Worm (Caenorhabditis elegans) whole organism, L3 larva: ENCODE measurements around the gene Y53C12A.11.

ENCODE experiments used
- R02D3.7 ChIP-seq: fragments of 150-350 bp; optimal IDR thresholded peaks from 2 replicates; lab custom pipeline; 2014; ENCODE audit warnings: missing biosample characterization, missing genetic modification characterization
- aly-2 ChIP-seq: fragments of 150-350 bp; optimal IDR thresholded peaks from 2 replicates; lab custom pipeline; 2014; ENCODE audit warnings: missing biosample characterization, missing genetic modification characterization
- ama-1 ChIP-seq: fragments of 150-350 bp; optimal IDR thresholded peaks from 2 replicates; lab custom pipeline; 2018
- ceh-28 ChIP-seq: fragments of 150-350 bp; optimal IDR thresholded peaks from 2 replicates; lab custom pipeline; 2014; ENCODE audit warnings: missing biosample characterization, missing genetic modification reagents, missing genetic modification characterization
- ceh-9 ChIP-seq: sonication (generic microtip); optimal IDR thresholded peaks from 2 replicates; lab custom pipeline; 2018; ENCODE audit warnings: missing biosample characterization, missing genetic modification characterization
- daf-12 ChIP-seq: fragments of 150-350 bp; optimal IDR thresholded peaks from 2 replicates; lab custom pipeline; 2014; ENCODE audit warnings: missing biosample characterization, missing genetic modification reagents, missing genetic modification characterization
- egl-27 ChIP-seq: sonication (generic microtip); optimal IDR thresholded peaks from 4 replicates; lab custom pipeline; 2017; ENCODE audit warnings: missing biosample characterization, missing genetic modification reagents, missing genetic modification characterization
- egl-5 ChIP-seq: fragments of 150-350 bp; optimal IDR thresholded peaks from 2 replicates; lab custom pipeline; 2017; ENCODE audit warnings: missing biosample characterization, missing genetic modification reagents, missing genetic modification characterization, inconsistent platforms
- elt-1 ChIP-seq: fragments of 150-350 bp; optimal IDR thresholded peaks from 2 replicates; lab custom pipeline; 2014; ENCODE audit warnings: missing biosample characterization, missing genetic modification characterization
- elt-2 ChIP-seq: sonication (generic microtip); optimal IDR thresholded peaks from 2 replicates; lab custom pipeline; 2016; ENCODE audit warnings: missing genetic modification reagents, mild to moderate bottlenecking, missing genetic modification characterization, missing compliant biosample characterization
- elt-3 ChIP-seq, 3 experiments: fragments of 150-350 bp in 1 of 3; sonication (generic microtip) in 2 of 3; optimal IDR thresholded peaks; 2 replicates in 2 of 3; 4 replicates in 1 of 3; lab custom pipeline; 2014 to 2017; ENCODE audit warnings: missing biosample characterization in 3 of 3, missing genetic modification characterization in 3 of 3
- eor-1 ChIP-seq, 2 experiments: fragments of 150-350 bp; optimal IDR thresholded peaks; 2 replicates each; lab custom pipeline; 2014 to 2018; ENCODE audit warnings: missing biosample characterization in 2 of 2, missing genetic modification characterization in 2 of 2
- fkh-10 ChIP-seq: sonication (generic microtip); optimal IDR thresholded peaks from 2 replicates; lab custom pipeline; 2017; ENCODE audit warnings: missing biosample characterization, missing genetic modification reagents, missing genetic modification characterization
- fkh-2 ChIP-seq: fragments of 150-350 bp; optimal IDR thresholded peaks from 2 replicates; lab custom pipeline; 2014; ENCODE audit warnings: missing biosample characterization, missing genetic modification reagents, missing genetic modification characterization
- fos-1 ChIP-seq: fragments of 150-350 bp; optimal IDR thresholded peaks from 2 replicates; lab custom pipeline; 2014; ENCODE audit warnings: missing biosample characterization, missing genetic modification characterization
- jun-1 ChIP-seq: fragments of 150-350 bp; optimal IDR thresholded peaks from 2 replicates; lab custom pipeline; 2014; ENCODE audit warnings: missing biosample characterization, missing genetic modification reagents, missing genetic modification characterization
- lin-15B ChIP-seq: fragments of 150-350 bp; optimal IDR thresholded peaks from 2 replicates; lab custom pipeline; 2014; ENCODE audit warnings: missing biosample characterization, missing genetic modification characterization
- lin-39 ChIP-seq: fragments of 150-350 bp; optimal IDR thresholded peaks from 2 replicates; lab custom pipeline; 2018; ENCODE audit warnings: missing biosample characterization, missing genetic modification reagents, missing genetic modification characterization
- lsy-12 ChIP-seq: sonication (generic microtip); optimal IDR thresholded peaks from 2 replicates; lab custom pipeline; 2016; ENCODE audit warnings: mild to moderate bottlenecking, missing genetic modification characterization, missing compliant biosample characterization
- mdl-1 ChIP-seq: fragments of 150-350 bp; optimal IDR thresholded peaks from 2 replicates; lab custom pipeline; 2014; ENCODE audit warnings: missing biosample characterization, missing genetic modification characterization
- mml-1 ChIP-seq: fragments of 150-350 bp; sonication (generic microtip); optimal IDR thresholded peaks from 3 replicates; lab custom pipeline; 2014; ENCODE audit warnings: missing biosample characterization, missing genetic modification characterization
- nfya-1 ChIP-seq: sonication (generic microtip); optimal IDR thresholded peaks from 2 replicates; lab custom pipeline; 2017; ENCODE audit warnings: missing genetic modification characterization, mild to moderate bottlenecking, missing compliant biosample characterization, antibody characterized with exemption, moderate library complexity; ENCODE audit not compliant: insufficient read depth
- nhr-11 ChIP-seq: fragments of 150-350 bp; optimal IDR thresholded peaks from 2 replicates; lab custom pipeline; 2014; ENCODE audit warnings: missing biosample characterization, missing genetic modification characterization
- nhr-12 ChIP-seq: fragments of 150-350 bp; optimal IDR thresholded peaks from 2 replicates; lab custom pipeline; 2014; ENCODE audit warnings: missing biosample characterization, missing genetic modification characterization
- nhr-23 ChIP-seq: fragments of 150-350 bp; optimal IDR thresholded peaks from 2 replicates; lab custom pipeline; 2014; ENCODE audit warnings: missing biosample characterization, missing genetic modification reagents, missing genetic modification characterization
- nhr-28 ChIP-seq: fragments of 150-350 bp; optimal IDR thresholded peaks from 2 replicates; lab custom pipeline; 2014; ENCODE audit warnings: missing biosample characterization, missing genetic modification characterization
- nhr-67 ChIP-seq: fragments of 150-350 bp; optimal IDR thresholded peaks from 2 replicates; lab custom pipeline; 2014; ENCODE audit warnings: missing biosample characterization, missing genetic modification characterization
- nhr-76 ChIP-seq: fragments of 150-350 bp; sonication (generic microtip); optimal IDR thresholded peaks from 5 replicates; lab custom pipeline; 2014; ENCODE audit warnings: missing biosample characterization, missing genetic modification characterization
- nhr-77 ChIP-seq: fragments of 150-350 bp; optimal IDR thresholded peaks from 2 replicates; lab custom pipeline; 2014; ENCODE audit warnings: missing biosample characterization, missing genetic modification characterization
- pha-4 ChIP-seq: fragments of 150-350 bp; optimal IDR thresholded peaks from 2 replicates; lab custom pipeline; 2014; ENCODE audit warnings: missing biosample characterization, missing genetic modification reagents, missing genetic modification characterization
- pqm-1 ChIP-seq: fragments of 150-350 bp; optimal IDR thresholded peaks from 2 replicates; lab custom pipeline; 2017; ENCODE audit warnings: missing biosample characterization, missing genetic modification characterization, inconsistent platforms
- sea-2 ChIP-seq: fragments of 150-350 bp; sonication (generic microtip); optimal IDR thresholded peaks from 4 replicates; lab custom pipeline; 2014; ENCODE audit warnings: missing biosample characterization, missing genetic modification reagents, missing genetic modification characterization
- skn-1 ChIP-seq: fragments of 150-350 bp; optimal IDR thresholded peaks from 2 replicates; lab custom pipeline; 2014; ENCODE audit warnings: missing biosample characterization, missing genetic modification characterization
- snpc-4 ChIP-seq: fragments of 150-350 bp; optimal IDR thresholded peaks from 2 replicates; lab custom pipeline; 2014; ENCODE audit warnings: missing biosample characterization, missing genetic modification characterization
- unc-39 ChIP-seq: sonication (generic microtip); optimal IDR thresholded peaks from 4 replicates; lab custom pipeline; 2017; ENCODE audit warnings: missing biosample characterization, missing genetic modification characterization
- unc-62 ChIP-seq: fragments of 150-350 bp; sonication (generic microtip); optimal IDR thresholded peaks from 4 replicates; lab custom pipeline; 2014; ENCODE audit warnings: missing biosample characterization, missing genetic modification reagents, missing genetic modification characterization
- zag-1 ChIP-seq: fragments of 150-350 bp; optimal IDR thresholded peaks from 2 replicates; lab custom pipeline; 2014; ENCODE audit warnings: missing biosample characterization, missing genetic modification characterization
- ztf-4 ChIP-seq: fragments of 150-350 bp; optimal IDR thresholded peaks from 2 replicates; lab custom pipeline; 2014; ENCODE audit warnings: missing biosample characterization, missing genetic modification characterization

Y53C12A.11 gene

ce11 chrII:9728506-9728905 lies 10.0 kb upstream of the Y53C12A.11 start:
- no peak for TF ChIP-seq pqm-1
- peak; percentile 90 for TF ChIP-seq fkh-10 (GFP tag; lab: Kevin White, UChicago)

- TF ChIP-seq pha-4 (tag; lab: Kevin White, UChicago) (no peak), jun-1 (tag; lab: Kevin White, UChicago) (no peak), elt-1 (tag; lab: Kevin White, UChicago) (no peak), eor-1 (tag; optimal IDR thresholded peaks at IDR 0.05; lab: Kevin White, UChicago) (no peak), sea-2 (GFP tag; lab: Kevin White, UChicago) (no peak), egl-5 (peak; percentile 46), elt-3 (tag; optimal IDR thresholded peaks at IDR 0.05; lab: Kevin White, UChicago) (no peak), lin-15B (peak; percentile 1), ceh-9 (no peak), fos-1 (tag; lab: Kevin White, UChicago) (no peak), nhr-77 (tag; lab: Kevin White, UChicago) (no peak), daf-12 (no peak), unc-39 (tag; lab: Kevin White, UChicago) (no peak), ceh-28 (tag; lab: Kevin White, UChicago) (no peak), lin-39 (tag; lab: Kevin White, UChicago) (peak; percentile 41), elt-2 (tag; lab: Kevin White, UChicago) (no peak), nhr-12 (no peak), mml-1 (tag; lab: Kevin White, UChicago) (no peak), nfya-1 (tag; lab: Kevin White, UChicago) (peak; percentile 56), zag-1 (tag; lab: Kevin White, UChicago) (no peak), ztf-4 (tag; lab: Kevin White, UChicago) (no peak), mdl-1 (tag; lab: Kevin White, UChicago) (no peak), R02D3.7 (no peak)
These were observed 8.7 kb upstream of the Y53C12A.11 start for ce11 chrII:9727192-9727699.

ce11 chrII:9725056-9725455 lies 6.6 kb upstream of the Y53C12A.11 start:
- TF ChIP-seq ama-1 (no peak), nhr-76 (tag; lab: Kevin White, UChicago) (peak; percentile 91)
- TF ChIP-seq, all 47 proteins: peak for 1

- TF ChIP-seq nhr-11 (tag; lab: Kevin White, UChicago) (no peak), pqm-1 (no peak), nhr-67 (tag; lab: Kevin White, UChicago) (no peak), snpc-4 (tag; lab: Kevin White, UChicago) (no peak), elt-1 (tag; lab: Kevin White, UChicago) (no peak), mdl-1 (tag; lab: Kevin White, UChicago) (no peak), daf-12 (no peak), pha-4 (tag; lab: Kevin White, UChicago) (no peak), lsy-12 (tag; lab: Kevin White, UChicago) (no peak)
These were observed 6.0 kb upstream of the Y53C12A.11 start, which contains the start of gene cutl-2 for ce11 chrII:9724464-9724863. Gene cutl-2, minus strand, starts transcription at chrII:9724673.

ce11 chrII:9717904-9718303 lies 594 bp downstream of the Y53C12A.11 start, which contains the start of gene Y53C12A.6:
Gene Y53C12A.6, minus strand, starts transcription at chrII:9718004.
- TF ChIP-seq sea-2 (GFP tag; lab: Kevin White, UChicago) (no peak), egl-27 (no peak), ama-1 (no peak), egl-5 (no peak), skn-1 (tag; lab: Kevin White, UChicago) (no peak), aly-2 (tag; lab: Kevin White, UChicago) (no peak), nhr-77 (tag; lab: Kevin White, UChicago) (no peak), ceh-9 (no peak), zag-1 (tag; lab: Kevin White, UChicago) (no peak), fkh-2 (no peak), ztf-4 (tag; lab: Kevin White, UChicago) (no peak), lin-15B (no peak), unc-62 (GFP tag; lab: Kevin White, UChicago) (no peak), elt-1 (tag; lab: Kevin White, UChicago) (no peak), elt-3 (tag; optimal IDR thresholded peaks at IDR 0.05; lab: Kevin White, UChicago) (no peak), nhr-28 (no peak), nhr-23 (tag; lab: Kevin White, UChicago) (no peak)
